Worm (Caenorhabditis elegans): ENCODE data around the gene ZK596.2.

ZK596.2 gene

DNA sequence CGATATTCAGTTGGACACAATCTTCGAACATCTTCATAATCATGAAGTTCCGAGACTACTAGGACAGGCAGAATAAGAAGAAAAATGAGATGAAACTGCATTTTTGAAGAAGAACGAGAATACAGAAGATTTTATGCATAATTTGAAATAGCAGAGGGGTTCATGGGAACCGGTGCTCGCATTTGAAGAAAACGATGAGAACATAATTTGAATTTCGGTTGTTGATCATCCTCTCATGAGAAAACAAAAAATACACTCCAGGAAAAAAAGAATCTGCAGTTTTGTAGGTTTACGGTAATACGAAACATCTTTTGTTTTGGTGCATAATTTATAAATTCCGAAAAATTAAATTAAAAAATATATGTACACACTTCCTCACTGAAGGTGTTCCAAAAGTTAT, 23.2 kb downstream of the ZK596.2 start, which contains the start of gene srlf-11:
srlf-11 (minus strand) TSS at position 101 of the 400 bp plus-strand sequence.
- no peak for TF ChIP-seq hpl-2 (GFP tag; optimal IDR thresholded peaks at IDR 0.05)
- no peak for TF ChIP-seq alr-1 (tag; optimal IDR thresholded peaks at IDR 0.05; ENCODE audit: borderline replicate concordance)
- TF ChIP-seq fkh-8 (tag; optimal IDR thresholded peaks at IDR 0.05) = no peak
- no peak for TF ChIP-seq nhr-76 (tag; optimal IDR thresholded peaks at IDR 0.05)
- no peak for TF ChIP-seq hlh-17 (GFP tag; optimal IDR thresholded peaks at IDR 0.05; ENCODE audit: borderline replicate concordance)
- no peak for TF ChIP-seq zip-4 (GFP tag; optimal IDR thresholded peaks at IDR 0.05)
- TF ChIP-seq mdl-1 (tag; optimal IDR thresholded peaks at IDR 0.05) = no peak
- TF ChIP-seq xbp-1 (tag; optimal IDR thresholded peaks at IDR 0.05) = no peak
- TF ChIP-seq swsn-7 (tag; optimal IDR thresholded peaks at IDR 0.05) = no peak
- no peak for TF ChIP-seq dsc-1 (tag; optimal IDR thresholded peaks at IDR 0.05)
- TF ChIP-seq lin-35 (GFP tag; optimal IDR thresholded peaks at IDR 0.05) = no peak
- TF ChIP-seq ceh-82 (tag; optimal IDR thresholded peaks at IDR 0.05) = no peak
- no peak for TF ChIP-seq ceh-63 (GFP tag; optimal IDR thresholded peaks at IDR 0.05)
- no peak for TF ChIP-seq egl-13 (tag; optimal IDR thresholded peaks at IDR 0.05)
- no peak for TF ChIP-seq lsy-2 (tag; optimal IDR thresholded peaks at IDR 0.05)
- no peak for TF ChIP-seq sup-37 (GFP tag; optimal IDR thresholded peaks at IDR 0.05)
- TF ChIP-seq ceh-8 (GFP tag; optimal IDR thresholded peaks at IDR 0.05) = no peak
- TF ChIP-seq aha-1 (tag; optimal IDR thresholded peaks at IDR 0.05) = no peak
- no peak for TF ChIP-seq jun-1 (tag; optimal IDR thresholded peaks at IDR 0.05)

ce11 chrIV:10884263-10884662, 24.8 kb downstream of the ZK596.2 start, which contains the start of gene F13E9.5:
TSS of gene F13E9.5 (minus strand) at chrIV:10884363.
- TF ChIP-seq nhr-84 (tag; optimal IDR thresholded peaks at IDR 0.05) (no peak), nhr-76 (tag; optimal IDR thresholded peaks at IDR 0.05) (no peak), mdl-1 (tag; optimal IDR thresholded peaks at IDR 0.05) (no peak), ets-5 (GFP tag; IDR thresholded peaks at IDR 0.05) (no peak), mab-9 (GFP tag; IDR thresholded peaks at IDR 0.05) (no peak), Y116A8C.19 (tag; optimal IDR thresholded peaks at IDR 0.05; ENCODE audit: borderline replicate concordance) (no peak), tlp-1 (tag; optimal IDR thresholded peaks at IDR 0.05) (no peak), aly-2 (tag; optimal IDR thresholded peaks at IDR 0.05) (no peak), tbx-2 (tag; optimal IDR thresholded peaks at IDR 0.05) (no peak), nhr-90 (tag; optimal IDR thresholded peaks at IDR 0.05; ENCODE audit: poor library complexity) (no peak), nhr-19 (GFP tag; conservative IDR thresholded peaks at IDR 0.05) (no peak), ceh-82 (tag; optimal IDR thresholded peaks at IDR 0.05) (no peak), dsc-1 (tag; optimal IDR thresholded peaks at IDR 0.05) (no peak), efl-3 (GFP tag; optimal IDR thresholded peaks at IDR 0.05) (no peak)

DNA sequence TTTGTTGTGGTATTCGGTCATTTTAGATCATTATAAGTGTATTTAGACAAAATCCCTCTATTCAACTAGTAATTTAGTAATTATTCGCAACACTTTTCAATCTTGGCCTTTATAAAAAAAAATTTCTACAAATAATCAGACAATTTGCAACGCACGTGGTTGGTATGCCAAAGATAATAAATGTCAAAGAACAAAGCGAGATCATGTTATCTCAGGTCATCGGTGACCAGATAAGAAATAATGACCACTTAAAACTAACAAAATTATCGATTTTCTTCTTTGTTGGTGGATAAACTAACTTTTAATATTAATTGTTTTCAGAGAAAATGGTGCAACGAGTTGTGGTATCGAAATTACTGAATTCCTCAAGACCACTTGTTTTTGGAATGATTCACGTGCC, 27.9 kb downstream of the ZK596.2 start, which contains the start of gene F13E9.13:
F13E9.13 (plus strand) TSS at position 317 of the 400 bp plus-strand sequence.
- TF ChIP-seq fkh-8 (tag; optimal IDR thresholded peaks at IDR 0.05) (no peak), unc-86 (tag; optimal IDR thresholded peaks at IDR 0.05) (no peak), unc-98 (GFP tag; IDR thresholded peaks at IDR 0.05) (no peak), efl-1 (optimal IDR thresholded peaks at IDR 0.05) (no peak), efl-1 (GFP tag; optimal IDR thresholded peaks at IDR 0.05 in 1 of 2) (no peak), pag-3 (tag; optimal IDR thresholded peaks at IDR 0.05; ENCODE audit: borderline replicate concordance, insufficient read depth) (no peak), C16A3.4 (tag; optimal IDR thresholded peaks at IDR 0.05) (no peak), nhr-20 (tag; optimal IDR thresholded peaks at IDR 0.05) (peak; percentile 19), vab-15 (tag; optimal IDR thresholded peaks at IDR 0.05) (no peak), elt-3 (tag; optimal IDR thresholded peaks at IDR 0.05) (peak in 1 of 6 experiments; percentile 14), lin-15B (tag; optimal IDR thresholded peaks at IDR 0.05) (no peak), elt-2 (tag; optimal IDR thresholded peaks at IDR 0.05) (peak; percentile 75)
